Worm (Caenorhabditis elegans) whole organism, L3 larva: Measurements from ENCODE around the gene cyh-1.

Experiments used
- aly-2 ChIP-seq: fragments of 150-350 bp; optimal IDR thresholded peaks from 2 replicates; lab custom pipeline; 2014; ENCODE audit warnings: missing biosample characterization, missing genetic modification characterization
- elt-1 ChIP-seq: fragments of 150-350 bp; optimal IDR thresholded peaks from 2 replicates; lab custom pipeline; 2014; ENCODE audit warnings: missing biosample characterization, missing genetic modification characterization
- elt-3 ChIP-seq, 3 experiments: fragments of 150-350 bp in 1 of 3; sonication (generic microtip) in 2 of 3; optimal IDR thresholded peaks; 2 replicates in 2 of 3; 4 replicates in 1 of 3; lab custom pipeline; 2014 to 2017; ENCODE audit warnings: missing biosample characterization in 3 of 3, missing genetic modification characterization in 3 of 3
- eor-1 ChIP-seq, 2 experiments: fragments of 150-350 bp; optimal IDR thresholded peaks; 2 replicates each; lab custom pipeline; 2014 to 2018; ENCODE audit warnings: missing biosample characterization in 2 of 2, missing genetic modification characterization in 2 of 2
- fkh-10 ChIP-seq: sonication (generic microtip); optimal IDR thresholded peaks from 2 replicates; lab custom pipeline; 2017; ENCODE audit warnings: missing biosample characterization, missing genetic modification reagents, missing genetic modification characterization
- fos-1 ChIP-seq: fragments of 150-350 bp; optimal IDR thresholded peaks from 2 replicates; lab custom pipeline; 2014; ENCODE audit warnings: missing biosample characterization, missing genetic modification characterization
- nfya-1 ChIP-seq: sonication (generic microtip); optimal IDR thresholded peaks from 2 replicates; lab custom pipeline; 2017; ENCODE audit warnings: missing genetic modification characterization, mild to moderate bottlenecking, missing compliant biosample characterization, antibody characterized with exemption, moderate library complexity; ENCODE audit not compliant: insufficient read depth
- nhr-12 ChIP-seq: fragments of 150-350 bp; optimal IDR thresholded peaks from 2 replicates; lab custom pipeline; 2014; ENCODE audit warnings: missing biosample characterization, missing genetic modification characterization
- nhr-237 ChIP-seq: fragments of 150-350 bp; optimal IDR thresholded peaks from 2 replicates; lab custom pipeline; 2014; ENCODE audit warnings: missing biosample characterization, missing genetic modification characterization
- nhr-28 ChIP-seq: fragments of 150-350 bp; optimal IDR thresholded peaks from 2 replicates; lab custom pipeline; 2014; ENCODE audit warnings: missing biosample characterization, missing genetic modification characterization
- nhr-76 ChIP-seq: fragments of 150-350 bp; sonication (generic microtip); optimal IDR thresholded peaks from 5 replicates; lab custom pipeline; 2014; ENCODE audit warnings: missing biosample characterization, missing genetic modification characterization
- nhr-77 ChIP-seq: fragments of 150-350 bp; optimal IDR thresholded peaks from 2 replicates; lab custom pipeline; 2014; ENCODE audit warnings: missing biosample characterization, missing genetic modification characterization
- pha-4 ChIP-seq: fragments of 150-350 bp; optimal IDR thresholded peaks from 2 replicates; lab custom pipeline; 2014; ENCODE audit warnings: missing biosample characterization, missing genetic modification reagents, missing genetic modification characterization
- skn-1 ChIP-seq: fragments of 150-350 bp; optimal IDR thresholded peaks from 2 replicates; lab custom pipeline; 2014; ENCODE audit warnings: missing biosample characterization, missing genetic modification characterization
- tbx-2 ChIP-seq: sonication (generic microtip); optimal IDR thresholded peaks from 2 replicates; lab custom pipeline; 2016; ENCODE audit warnings: mild to moderate bottlenecking, missing genetic modification characterization, missing compliant biosample characterization

Gene cyh-1

DNA sequence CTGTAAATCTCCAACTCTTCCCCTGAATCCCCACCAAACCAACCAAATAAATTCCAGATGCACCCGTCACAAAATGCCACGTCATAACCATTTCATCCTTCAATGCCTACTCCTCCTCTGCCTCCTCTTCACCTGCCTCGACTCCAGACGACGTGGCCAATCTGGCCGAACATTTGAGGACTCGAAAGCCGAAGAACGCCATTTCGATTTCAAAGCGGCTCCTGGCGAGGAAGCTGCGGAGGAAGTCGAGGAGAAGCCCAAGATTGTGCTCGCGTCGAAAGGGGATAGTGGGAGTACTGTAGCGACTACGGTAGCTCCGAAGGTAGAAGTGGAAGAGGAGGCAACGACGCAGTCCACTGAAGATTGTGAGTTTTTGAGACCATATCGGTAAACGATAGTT lies 52.6 kb downstream of the cyh-1 start, which contains the start of gene lgc-45:
lgc-45 (plus strand) TSS at position 56 of the 400 bp plus-strand sequence.
- no peak for TF ChIP-seq nhr-76
- no peak for TF ChIP-seq nfya-1 (tag; lab: Kevin White, UChicago)
- no peak for TF ChIP-seq elt-3 (tag; optimal IDR thresholded peaks at IDR 0.05; lab: Kevin White, UChicago)
- no peak for TF ChIP-seq nhr-237 (tag; lab: Kevin White, UChicago)
- TF ChIP-seq pha-4 (tag; lab: Kevin White, UChicago): no peak
- TF ChIP-seq nhr-77: no peak
- no peak for TF ChIP-seq fkh-10 (GFP tag; lab: Kevin White, UChicago)
- TF ChIP-seq skn-1 (tag; lab: Kevin White, UChicago): no peak
- no peak for TF ChIP-seq aly-2 (tag; lab: Kevin White, UChicago)
- TF ChIP-seq tbx-2: no peak
- TF ChIP-seq nhr-12: no peak
- TF ChIP-seq elt-1: no peak
- no peak for TF ChIP-seq eor-1 (tag; optimal IDR thresholded peaks at IDR 0.05; lab: Kevin White, UChicago)
- no peak for TF ChIP-seq nhr-28
- no peak for TF ChIP-seq fos-1 (tag; lab: Kevin White, UChicago)
